Worm (Caenorhabditis elegans) whole organism, late embryonic: Measurements from ENCODE around the gene cutl-19.

ENCODE experiments used
- Y22D7AL.16 ChIP-seq: sonication (generic microtip); optimal IDR thresholded peaks from 2 replicates; lab custom pipeline; 2016; ENCODE audit warnings: missing genetic modification characterization, missing compliant biosample characterization
- ceh-30 ChIP-seq: fragments of 150-350 bp; optimal IDR thresholded peaks from 2 replicates; lab custom pipeline; 2014; ENCODE audit warnings: missing biosample characterization, missing genetic modification characterization
- dmd-4 ChIP-seq: sonication (generic microtip); optimal IDR thresholded peaks from 2 replicates; lab custom pipeline; 2016; ENCODE audit warnings: borderline replicate concordance, missing genetic modification characterization, missing compliant biosample characterization
- elt-2 ChIP-seq: sonication (generic microtip); optimal IDR thresholded peaks from 2 replicates; lab custom pipeline; 2016; ENCODE audit warnings: missing genetic modification reagents, missing genetic modification characterization, missing compliant biosample characterization
- ets-4 ChIP-seq: sonication (generic microtip); optimal IDR thresholded peaks from 2 replicates; lab custom pipeline; 2016; ENCODE audit warnings: missing genetic modification characterization, missing compliant biosample characterization
- hlh-6 ChIP-seq: sonication (generic microtip); optimal IDR thresholded peaks from 2 replicates; lab custom pipeline; 2016; ENCODE audit warnings: missing genotype, missing genetic modification characterization, missing compliant biosample characterization
- nfya-1 ChIP-seq: sonication (generic microtip); optimal IDR thresholded peaks from 2 replicates; lab custom pipeline; 2017; ENCODE audit warnings: missing genetic modification characterization, mild to moderate bottlenecking, missing compliant biosample characterization, antibody characterized with exemption, moderate library complexity
- nhr-11 ChIP-seq: fragments of 150-350 bp; optimal IDR thresholded peaks from 2 replicates; lab custom pipeline; 2014; ENCODE audit warnings: missing biosample characterization, missing genetic modification characterization
- pha-4 ChIP-seq: fragments of 150-350 bp; optimal IDR thresholded peaks from 2 replicates; lab custom pipeline; 2018; ENCODE audit warnings: missing biosample characterization, missing genetic modification reagents, missing genetic modification characterization
- syd-9 ChIP-seq: sonication (generic microtip); optimal IDR thresholded peaks from 2 replicates; lab custom pipeline; 2016; ENCODE audit warnings: mild to moderate bottlenecking, missing genetic modification characterization, moderate library complexity, missing compliant biosample characterization
- unc-55 ChIP-seq: sonication (generic microtip); optimal IDR thresholded peaks from 2 replicates; lab custom pipeline; 2017; ENCODE audit warnings: missing biosample characterization, missing genetic modification reagents, missing genetic modification characterization

DNA sequence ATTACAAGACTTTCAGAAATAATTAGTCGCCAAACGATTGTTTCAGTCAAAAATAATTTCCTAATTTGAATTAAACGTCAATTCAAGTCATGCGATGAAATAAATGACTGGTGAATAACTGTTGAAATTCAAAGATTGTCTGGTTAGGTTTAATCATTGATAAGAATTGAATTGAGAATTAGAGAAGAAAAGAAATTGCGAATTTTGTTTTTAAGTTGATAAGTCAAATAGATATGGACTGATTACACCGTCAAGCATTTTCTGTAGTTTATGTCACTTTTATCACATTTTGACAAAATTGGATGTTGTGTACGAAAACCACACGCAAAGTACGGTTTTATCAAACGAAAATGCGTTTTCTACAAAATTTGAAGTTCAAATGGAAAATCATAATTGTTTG is 16.1 kb downstream of the cutl-19 start:
- TF ChIP-seq nfya-1 (no peak), Y22D7AL.16 (tag; lab: Kevin White, UChicago) (no peak), syd-9 (tag; lab: Kevin White, UChicago) (no peak), pha-4 (no peak), ets-4 (tag; lab: Kevin White, UChicago) (no peak), hlh-6 (no peak), dmd-4 (tag; lab: Kevin White, UChicago) (no peak), ceh-30 (tag; lab: Kevin White, UChicago) (no peak), nhr-11 (tag; lab: Kevin White, UChicago) (no peak), elt-2 (peak; percentile 47), unc-55 (GFP tag; lab: Kevin White, UChicago) (no peak)
